Worm (Caenorhabditis elegans) whole organism, L4/young adult: ENCODE measurements around the gene ZK809.1.

Experiments used
- W03F9.2 ChIP-seq: fragments of 150-350 bp; optimal IDR thresholded peaks from 2 replicates; lab custom pipeline; 2014; ENCODE audit warnings: missing biosample characterization, missing genetic modification characterization
- dao-5 ChIP-seq: sonication (generic microtip); optimal IDR thresholded peaks from 2 replicates; lab custom pipeline; 2016; ENCODE audit warnings: missing genotype, missing genetic modification characterization, moderate library complexity, missing compliant biosample characterization
- him-1 ChIP-seq: sonication (generic microtip); optimal IDR thresholded peaks from 2 replicates; lab custom pipeline; 2016; ENCODE audit warnings: missing genotype, missing genetic modification reagents, missing genetic modification characterization, missing compliant biosample characterization

DNA sequence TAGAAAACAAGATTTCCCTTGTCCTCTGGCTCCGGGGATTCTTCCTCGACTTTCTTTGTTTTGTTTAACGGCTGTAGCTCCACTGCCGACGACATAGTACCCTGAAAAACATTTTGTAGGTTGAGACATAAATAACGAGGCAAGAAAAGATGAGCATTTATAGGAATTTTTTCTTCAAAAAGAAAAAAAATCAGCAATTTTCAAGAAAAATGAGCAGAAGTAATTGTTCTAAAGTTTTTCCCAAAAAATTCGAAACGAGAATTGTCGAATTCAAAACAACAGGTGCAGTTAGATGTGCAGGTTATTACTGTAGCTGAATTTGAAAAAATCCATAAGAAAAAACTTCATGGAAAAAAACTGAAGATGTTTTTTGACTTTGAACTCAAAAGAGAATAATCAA lies 13.5 kb downstream of the ZK809.1 start, which contains the start of gene ent-1:
- no peak for TF ChIP-seq W03F9.2 (tag; lab: Kevin White, UChicago)
- no peak for TF ChIP-seq him-1
- TF ChIP-seq dao-5, result no peak
